Worm (Caenorhabditis elegans) whole organism, late embryonic: Measurements from ENCODE around the gene ZK1307.8.

Experiments
- K02D7.2 ChIP-seq: sonication (generic microtip); optimal IDR thresholded peaks from 2 replicates; lab custom pipeline; 2017; ENCODE audit warnings: mild to moderate bottlenecking, missing genetic modification characterization, missing compliant biosample characterization
- ama-1 ChIP-seq: fragments of 150-350 bp; optimal IDR thresholded peaks from 2 replicates; lab custom pipeline; 2014
- che-1 ChIP-seq: sonication (generic microtip); optimal IDR thresholded peaks from 2 replicates; lab custom pipeline; 2016; ENCODE audit warnings: mild to moderate bottlenecking, missing genetic modification characterization, missing compliant biosample characterization
- dmd-4 ChIP-seq: sonication (generic microtip); optimal IDR thresholded peaks from 2 replicates; lab custom pipeline; 2016; ENCODE audit warnings: borderline replicate concordance, missing genetic modification characterization, missing compliant biosample characterization
- pqm-1 ChIP-seq: sonication (generic microtip); optimal IDR thresholded peaks from 2 replicates; lab custom pipeline; 2016; ENCODE audit warnings: missing genetic modification characterization, missing compliant biosample characterization
- pros-1 ChIP-seq: fragments of 150-350 bp; optimal IDR thresholded peaks from 2 replicates; lab custom pipeline; 2014; ENCODE audit warnings: missing biosample characterization, missing genetic modification reagents, missing genetic modification characterization
- sox-4 ChIP-seq: sonication (generic microtip); optimal IDR thresholded peaks from 2 replicates; lab custom pipeline; 2017; ENCODE audit warnings: mild to moderate bottlenecking, missing genetic modification characterization, inconsistent platforms, missing compliant biosample characterization
- zip-5 ChIP-seq: sonication (generic microtip); optimal IDR thresholded peaks from 2 replicates; lab custom pipeline; 2016; ENCODE audit warnings: missing genetic modification characterization, missing compliant biosample characterization

ce11 chrII:9653679-9654078 lies 29.3 kb downstream of the ZK1307.8 start, which contains the start of gene ZK1307.2:
- TF ChIP-seq dmd-4 (tag; lab: Kevin White, UChicago) (no peak), pqm-1 (tag; lab: Kevin White, UChicago) (no peak), che-1 (tag; lab: Kevin White, UChicago) (no peak), pros-1 (tag; lab: Kevin White, UChicago) (no peak), sox-4 (no peak), zip-5 (tag; lab: Kevin White, UChicago) (no peak), K02D7.2 (tag; lab: Kevin White, UChicago) (no peak), ama-1 (lab: Kevin White, UChicago) (no peak)
